Fruit fly (Drosophila melanogaster): ENCODE results near the gene CG32985.

The CG32985 gene

dm6 chr2L:8982584-8983302 is 20.4 kb downstream of the CG32985 start:
- TF ChIP-seq acj6 (GFP tag; optimal IDR thresholded peaks at IDR 0.05) (no peak), spab (GFP tag; optimal IDR thresholded peaks at IDR 0.05) (no peak), Eip78C (GFP tag) (peak; percentile 15), fkh (GFP tag; optimal IDR thresholded peaks at IDR 0.05) (peak; percentile 47), cyc (GFP tag; optimal IDR thresholded peaks at IDR 0.05) (no peak), eg (GFP tag; IDR thresholded peaks at IDR 0.05) (no peak), Sox102F (GFP tag; optimal IDR thresholded peaks at IDR 0.05) (no peak)

dm6 chr2L:8984614-8985318 is 22.4 kb downstream of the CG32985 start, which contains the start of gene CG13101:
CG13101 (minus strand) TSS chr2L:8984872.
- TF ChIP-seq fd59A (GFP tag; optimal IDR thresholded peaks at IDR 0.05) (peak; percentile 85), CG6276 (GFP tag; optimal IDR thresholded peaks at IDR 0.05) (peak; percentile 93), CG4318 (GFP tag; optimal IDR thresholded peaks at IDR 0.05) (peak; percentile 82), fkh (GFP tag; optimal IDR thresholded peaks at IDR 0.05) (peak; percentile 87), svp (GFP tag) (peak; percentile 98), CG15336 (GFP tag; IDR thresholded peaks at IDR 0.05) (peak; percentile 98), Eip78C (GFP tag) (peak; percentile 99), CG3919 (GFP tag; optimal IDR thresholded peaks at IDR 0.05) (peak; percentile 98), CG10669 (GFP tag; optimal IDR thresholded peaks at IDR 0.05) (peak; percentile 90), CG11902 (GFP tag; optimal IDR thresholded peaks at IDR 0.05) (peak; percentile 86), salr (GFP tag; optimal IDR thresholded peaks at IDR 0.05) (peak; percentile 66 to 94), Ets96B (tag; optimal IDR thresholded peaks at IDR 0.05) (peak; percentile 86), CG8319 (GFP tag; optimal IDR thresholded peaks at IDR 0.05) (peak; percentile 88), CG6163 (GFP tag; IDR thresholded peaks at IDR 0.05) (peak; percentile 96), Hr38 (GFP tag; optimal IDR thresholded peaks at IDR 0.05) (no peak), CG34406 (GFP tag; optimal IDR thresholded peaks at IDR 0.05) (peak; percentile 96), Sox15 (GFP tag; optimal IDR thresholded peaks at IDR 0.05) (peak; percentile 80), net (GFP tag; optimal IDR thresholded peaks at IDR 0.05) (peak; percentile 90), Met (GFP tag; optimal IDR thresholded peaks at IDR 0.05) (peak; percentile 96), CG31627 (GFP tag; optimal IDR thresholded peaks at IDR 0.05) (peak; percentile 95), Sox102F (GFP tag; optimal IDR thresholded peaks at IDR 0.05) (peak; percentile 94), Sox14 (GFP tag; optimal IDR thresholded peaks at IDR 0.05) (peak; percentile 94), dac (GFP tag; optimal IDR thresholded peaks at IDR 0.05) (peak; percentile 57), CG6792 (GFP tag; optimal IDR thresholded peaks at IDR 0.05) (peak; percentile 96), CG6854 (GFP tag; optimal IDR thresholded peaks at IDR 0.05) (no peak), ss (GFP tag; optimal IDR thresholded peaks at IDR 0.05) (peak; percentile 86 to 90), CG8632 (GFP tag; optimal IDR thresholded peaks at IDR 0.05) (peak; percentile 95), CG16779 (tag; optimal IDR thresholded peaks at IDR 0.05) (peak; percentile 76), dsx (GFP tag; optimal IDR thresholded peaks at IDR 0.05; ENCODE audit: poor library complexity, severe bottlenecking) (peak; percentile 94), Ets21C (GFP tag; optimal IDR thresholded peaks at IDR 0.05) (peak; percentile 90), achi (GFP tag; optimal IDR thresholded peaks at IDR 0.05) (peak; percentile 96), CG11294 (GFP tag; IDR thresholded peaks at IDR 0.05) (peak; percentile 92), lz (GFP tag; optimal IDR thresholded peaks at IDR 0.05) (peak; percentile 94), Hr4 (GFP tag; optimal IDR thresholded peaks at IDR 0.05) (peak; percentile 83), fd85E (GFP tag; optimal IDR thresholded peaks at IDR 0.05) (peak; percentile 77), topi (GFP tag; optimal IDR thresholded peaks at IDR 0.05) (peak; percentile 97), eg (GFP tag; IDR thresholded peaks at IDR 0.05) (peak; percentile 98), Blimp-1 (GFP tag; optimal IDR thresholded peaks at IDR 0.05) (peak; percentile 88), CG8119 (GFP tag; IDR thresholded peaks at IDR 0.05) (peak; percentile 98), OdsH (GFP tag; optimal IDR thresholded peaks at IDR 0.05) (peak; percentile 96), Hr39 (GFP tag; optimal IDR thresholded peaks at IDR 0.05) (peak; percentile 91), CG10631 (GFP tag; optimal IDR thresholded peaks at IDR 0.05) (peak; percentile 95), cyc (GFP tag; optimal IDR thresholded peaks at IDR 0.05) (peak; percentile 96), Eip75B (GFP tag; optimal IDR thresholded peaks at IDR 0.05) (peak; percentile 91), Lpt (GFP tag; optimal IDR thresholded peaks at IDR 0.05) (peak; percentile 92)
